Worm (Caenorhabditis elegans) whole organism, L2 larva: ENCODE results near the gene hlh-4.
A peak's percentile ranks its signal among the peaks of the same experiment; 100 is the strongest.

Experiments
- ama-1 ChIP-seq: fragments of 150-350 bp; optimal IDR thresholded peaks from 2 replicates; lab custom pipeline; 2018; ENCODE audit warnings: inconsistent platforms
- blmp-1 ChIP-seq: sonication (generic microtip); optimal IDR thresholded peaks from 2 replicates; lab custom pipeline; 2017; ENCODE audit warnings: missing genetic modification characterization, mild to moderate bottlenecking, missing compliant biosample characterization, antibody characterized with exemption, moderate library complexity; ENCODE audit not compliant: insufficient read depth
- egl-27 ChIP-seq: sonication (generic microtip); optimal IDR thresholded peaks from 3 replicates; lab custom pipeline; 2017; ENCODE audit warnings: missing biosample characterization, missing genetic modification reagents, missing genetic modification characterization
- lin-13 ChIP-seq: fragments of 150-350 bp; optimal IDR thresholded peaks from 2 replicates; lab custom pipeline; 2014; ENCODE audit warnings: missing biosample characterization, missing genetic modification reagents, missing genetic modification characterization
- lin-39 ChIP-seq: fragments of 150-350 bp; optimal IDR thresholded peaks from 2 replicates; lab custom pipeline; 2014; ENCODE audit warnings: missing biosample characterization, missing genetic modification reagents, missing genetic modification characterization
- lsy-2 ChIP-seq, 2 experiments: fragments of 150-350 bp in 1 of 2; sonication (generic microtip) in 1 of 2; optimal IDR thresholded peaks; 2 replicates each; lab custom pipeline; 2014 to 2017; ENCODE audit warnings: missing biosample characterization in 2 of 2, missing genetic modification characterization in 2 of 2
- nhr-12 ChIP-seq: fragments of 150-350 bp; optimal IDR thresholded peaks from 2 replicates; lab custom pipeline; 2014; ENCODE audit warnings: missing biosample characterization, missing genetic modification characterization
- unc-39 ChIP-seq: fragments of 150-350 bp; optimal IDR thresholded peaks from 2 replicates; lab custom pipeline; 2014; ENCODE audit warnings: missing biosample characterization, missing genetic modification characterization
- unc-62 ChIP-seq: fragments of 150-350 bp; optimal IDR thresholded peaks from 2 replicates; lab custom pipeline; 2014; ENCODE audit warnings: missing biosample characterization, missing genetic modification reagents, missing genetic modification characterization
- ztf-11 ChIP-seq: sonication (generic microtip); optimal IDR thresholded peaks from 2 replicates; lab custom pipeline; 2017; ENCODE audit warnings: missing biosample characterization, missing genetic modification characterization
- ztf-4 ChIP-seq: fragments of 150-350 bp; optimal IDR thresholded peaks from 2 replicates; lab custom pipeline; 2014; ENCODE audit warnings: missing biosample characterization, missing genetic modification characterization

- TF ChIP-seq ama-1 (lab: Kevin White, UChicago) (no peak), blmp-1 (tag; lab: Kevin White, UChicago) (no peak), ztf-11 (no peak), unc-62 (GFP tag; lab: Kevin White, UChicago) (no peak), unc-39 (tag; lab: Kevin White, UChicago) (no peak), egl-27 (tag; lab: Kevin White, UChicago) (no peak), lin-39 (tag; lab: Kevin White, UChicago) (no peak), lsy-2 (tag; optimal IDR thresholded peaks at IDR 0.05; lab: Kevin White, UChicago) (peak in 1 of 2 experiments; percentile 16), ztf-4 (tag; lab: Kevin White, UChicago) (no peak), lin-13 (GFP tag; lab: Kevin White, UChicago) (no peak), nhr-12 (tag; lab: Kevin White, UChicago) (no peak)
These were observed 5.7 kb upstream of the hlh-4 start for ce11 chrIII:9744525-9744924.
